Worm (Caenorhabditis elegans): Measurements from ENCODE around the gene mdt-8.

DNA sequence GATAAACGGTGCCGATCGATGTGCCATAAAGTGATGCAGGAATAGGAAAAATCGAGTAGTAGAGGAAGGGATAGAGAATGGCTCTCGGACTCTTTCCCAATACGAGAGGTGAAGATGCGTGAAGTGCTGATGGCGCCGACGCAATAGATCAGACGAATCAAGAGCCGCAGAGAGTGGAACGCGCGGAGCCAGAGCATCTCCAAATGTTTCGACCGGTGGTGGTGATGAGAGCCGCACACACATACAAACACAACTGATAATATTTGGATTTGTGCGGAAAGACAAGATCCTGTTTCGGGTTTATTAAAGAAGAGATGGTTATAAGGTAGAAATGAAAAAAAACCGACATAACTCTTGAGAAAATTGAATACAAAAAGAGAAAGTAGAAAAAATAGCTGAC lies 30.5 kb upstream of the mdt-8 start, which contains the start of gene F54D5.15:
- TF ChIP-seq pha-4 (GFP tag; IDR thresholded peaks at IDR 0.05) (no peak), pha-4 (tag; optimal IDR thresholded peaks at IDR 0.05) (no peak), hlh-11 (tag; optimal IDR thresholded peaks at IDR 0.05) (no peak), daf-12 (tag; optimal IDR thresholded peaks at IDR 0.05) (no peak), ces-1 (GFP tag; optimal IDR thresholded peaks at IDR 0.05) (no peak), nhr-76 (tag; optimal IDR thresholded peaks at IDR 0.05) (no peak)
